Worm (Caenorhabditis elegans) whole organism, L3 larva: ENCODE results near the gene T14G8.2.
A peak's percentile ranks its signal among the peaks of the same experiment; 100 is the strongest.

Experiments used
- R02D3.7 ChIP-seq: fragments of 150-350 bp; optimal IDR thresholded peaks from 2 replicates; lab custom pipeline; 2014; ENCODE audit warnings: missing biosample characterization, missing genetic modification characterization
- aly-2 ChIP-seq: fragments of 150-350 bp; optimal IDR thresholded peaks from 2 replicates; lab custom pipeline; 2014; ENCODE audit warnings: missing biosample characterization, missing genetic modification characterization
- ama-1 ChIP-seq: fragments of 150-350 bp; optimal IDR thresholded peaks from 2 replicates; lab custom pipeline; 2018
- ceh-16 ChIP-seq: sonication (generic microtip); optimal IDR thresholded peaks from 2 replicates; lab custom pipeline; 2017; ENCODE audit warnings: missing biosample characterization, missing genetic modification characterization
- ceh-28 ChIP-seq: fragments of 150-350 bp; optimal IDR thresholded peaks from 2 replicates; lab custom pipeline; 2014; ENCODE audit warnings: missing biosample characterization, missing genetic modification reagents, missing genetic modification characterization
- ceh-82 ChIP-seq: fragments of 150-350 bp; optimal IDR thresholded peaks from 2 replicates; lab custom pipeline; 2014; ENCODE audit warnings: missing biosample characterization, missing genetic modification characterization
- daf-12 ChIP-seq: fragments of 150-350 bp; optimal IDR thresholded peaks from 2 replicates; lab custom pipeline; 2014; ENCODE audit warnings: missing biosample characterization, missing genetic modification reagents, missing genetic modification characterization
- egl-27 ChIP-seq: sonication (generic microtip); optimal IDR thresholded peaks from 4 replicates; lab custom pipeline; 2017; ENCODE audit warnings: missing biosample characterization, missing genetic modification reagents, missing genetic modification characterization
- egl-5 ChIP-seq: fragments of 150-350 bp; optimal IDR thresholded peaks from 2 replicates; lab custom pipeline; 2017; ENCODE audit warnings: missing biosample characterization, missing genetic modification reagents, missing genetic modification characterization, inconsistent platforms
- elt-1 ChIP-seq: fragments of 150-350 bp; optimal IDR thresholded peaks from 2 replicates; lab custom pipeline; 2014; ENCODE audit warnings: missing biosample characterization, missing genetic modification characterization
- elt-2 ChIP-seq: sonication (generic microtip); optimal IDR thresholded peaks from 2 replicates; lab custom pipeline; 2016; ENCODE audit warnings: missing genetic modification reagents, mild to moderate bottlenecking, missing genetic modification characterization, missing compliant biosample characterization
- elt-3 ChIP-seq, 3 experiments: fragments of 150-350 bp in 1 of 3; sonication (generic microtip) in 2 of 3; optimal IDR thresholded peaks; 2 replicates in 2 of 3; 4 replicates in 1 of 3; lab custom pipeline; 2014 to 2017; ENCODE audit warnings: missing biosample characterization in 3 of 3, missing genetic modification characterization in 3 of 3
- fkh-10 ChIP-seq: sonication (generic microtip); optimal IDR thresholded peaks from 2 replicates; lab custom pipeline; 2017; ENCODE audit warnings: missing biosample characterization, missing genetic modification reagents, missing genetic modification characterization
- fkh-2 ChIP-seq: fragments of 150-350 bp; optimal IDR thresholded peaks from 2 replicates; lab custom pipeline; 2014; ENCODE audit warnings: missing biosample characterization, missing genetic modification reagents, missing genetic modification characterization
- hmg-11 ChIP-seq: sonication (generic microtip); optimal IDR thresholded peaks from 2 replicates; lab custom pipeline; 2016; ENCODE audit warnings: missing genetic modification characterization, missing compliant biosample characterization
- jun-1 ChIP-seq: fragments of 150-350 bp; optimal IDR thresholded peaks from 2 replicates; lab custom pipeline; 2014; ENCODE audit warnings: missing biosample characterization, missing genetic modification reagents, missing genetic modification characterization
- lin-15B ChIP-seq: fragments of 150-350 bp; optimal IDR thresholded peaks from 2 replicates; lab custom pipeline; 2014; ENCODE audit warnings: missing biosample characterization, missing genetic modification characterization
- lin-39 ChIP-seq: fragments of 150-350 bp; optimal IDR thresholded peaks from 2 replicates; lab custom pipeline; 2018; ENCODE audit warnings: missing biosample characterization, missing genetic modification reagents, missing genetic modification characterization
- lsy-12 ChIP-seq: sonication (generic microtip); optimal IDR thresholded peaks from 2 replicates; lab custom pipeline; 2016; ENCODE audit warnings: mild to moderate bottlenecking, missing genetic modification characterization, missing compliant biosample characterization
- mdl-1 ChIP-seq: fragments of 150-350 bp; optimal IDR thresholded peaks from 2 replicates; lab custom pipeline; 2014; ENCODE audit warnings: missing biosample characterization, missing genetic modification characterization
- mml-1 ChIP-seq: fragments of 150-350 bp; sonication (generic microtip); optimal IDR thresholded peaks from 3 replicates; lab custom pipeline; 2014; ENCODE audit warnings: missing biosample characterization, missing genetic modification characterization
- nfya-1 ChIP-seq: sonication (generic microtip); optimal IDR thresholded peaks from 2 replicates; lab custom pipeline; 2017; ENCODE audit warnings: missing genetic modification characterization, mild to moderate bottlenecking, missing compliant biosample characterization, antibody characterized with exemption, moderate library complexity; ENCODE audit not compliant: insufficient read depth
- nhr-11 ChIP-seq: fragments of 150-350 bp; optimal IDR thresholded peaks from 2 replicates; lab custom pipeline; 2014; ENCODE audit warnings: missing biosample characterization, missing genetic modification characterization
- nhr-23 ChIP-seq: fragments of 150-350 bp; optimal IDR thresholded peaks from 2 replicates; lab custom pipeline; 2014; ENCODE audit warnings: missing biosample characterization, missing genetic modification reagents, missing genetic modification characterization
- nhr-237 ChIP-seq: fragments of 150-350 bp; optimal IDR thresholded peaks from 2 replicates; lab custom pipeline; 2014; ENCODE audit warnings: missing biosample characterization, missing genetic modification characterization
- nhr-25 ChIP-seq: sonication (generic microtip); optimal IDR thresholded peaks from 2 replicates; lab custom pipeline; 2017; ENCODE audit warnings: missing biosample characterization, missing genetic modification characterization
- nhr-43 ChIP-seq: sonication (generic microtip); optimal IDR thresholded peaks from 2 replicates; lab custom pipeline; 2016; ENCODE audit warnings: mild to moderate bottlenecking, missing genetic modification characterization, missing compliant biosample characterization; ENCODE audit not compliant: poor library complexity, severe bottlenecking
- nhr-76 ChIP-seq: fragments of 150-350 bp; sonication (generic microtip); optimal IDR thresholded peaks from 5 replicates; lab custom pipeline; 2014; ENCODE audit warnings: missing biosample characterization, missing genetic modification characterization
- pha-4 ChIP-seq: fragments of 150-350 bp; optimal IDR thresholded peaks from 2 replicates; lab custom pipeline; 2014; ENCODE audit warnings: missing biosample characterization, missing genetic modification reagents, missing genetic modification characterization
- pqm-1 ChIP-seq: fragments of 150-350 bp; optimal IDR thresholded peaks from 2 replicates; lab custom pipeline; 2017; ENCODE audit warnings: missing biosample characterization, missing genetic modification characterization, inconsistent platforms
- skn-1 ChIP-seq: fragments of 150-350 bp; optimal IDR thresholded peaks from 2 replicates; lab custom pipeline; 2014; ENCODE audit warnings: missing biosample characterization, missing genetic modification characterization
- snpc-4 ChIP-seq: fragments of 150-350 bp; optimal IDR thresholded peaks from 2 replicates; lab custom pipeline; 2014; ENCODE audit warnings: missing biosample characterization, missing genetic modification characterization
- tbx-2 ChIP-seq: sonication (generic microtip); optimal IDR thresholded peaks from 2 replicates; lab custom pipeline; 2016; ENCODE audit warnings: mild to moderate bottlenecking, missing genetic modification characterization, missing compliant biosample characterization
- unc-39 ChIP-seq: sonication (generic microtip); optimal IDR thresholded peaks from 4 replicates; lab custom pipeline; 2017; ENCODE audit warnings: missing biosample characterization, missing genetic modification characterization
- unc-62 ChIP-seq: fragments of 150-350 bp; sonication (generic microtip); optimal IDR thresholded peaks from 4 replicates; lab custom pipeline; 2014; ENCODE audit warnings: missing biosample characterization, missing genetic modification reagents, missing genetic modification characterization
- zag-1 ChIP-seq: fragments of 150-350 bp; optimal IDR thresholded peaks from 2 replicates; lab custom pipeline; 2014; ENCODE audit warnings: missing biosample characterization, missing genetic modification characterization
- ztf-4 ChIP-seq: fragments of 150-350 bp; optimal IDR thresholded peaks from 2 replicates; lab custom pipeline; 2014; ENCODE audit warnings: missing biosample characterization, missing genetic modification characterization

T14G8.2 gene

ce11 chrX:12876795-12877530 is 19.2 kb downstream of the T14G8.2 start, which contains the start of gene bcat-1 (continued):
- TF ChIP-seq hmg-11, result peak; percentile 84
- TF ChIP-seq mdl-1, result peak; percentile 84
- TF ChIP-seq egl-27 (tag; lab: Kevin White, UChicago), result no peak
- TF ChIP-seq nhr-43, result peak; percentile 3
- no peak for TF ChIP-seq ceh-16 (tag; lab: Kevin White, UChicago)
- no peak for TF ChIP-seq nhr-76
- TF ChIP-seq skn-1 (tag; lab: Kevin White, UChicago), result no peak
- peak; percentile 20 for TF ChIP-seq tbx-2 (tag; lab: Kevin White, UChicago)
- no peak for TF ChIP-seq elt-1
- no peak for TF ChIP-seq elt-3 (tag; optimal IDR thresholded peaks at IDR 0.05; lab: Kevin White, UChicago)

ce11 chrX:12877930-12878329 is 20.1 kb downstream of the T14G8.2 start:
- peak; percentile 26 for TF ChIP-seq elt-2
- peak; percentile 39 for TF ChIP-seq nhr-23 (tag; lab: Kevin White, UChicago)
- TF ChIP-seq unc-39, result no peak
- TF ChIP-seq lin-15B (tag; lab: Kevin White, UChicago), result no peak
- TF ChIP-seq nhr-237 (tag; lab: Kevin White, UChicago), result no peak
- TF ChIP-seq pqm-1, result peak; percentile 30
- peak; percentile 18 for TF ChIP-seq egl-27 (tag; lab: Kevin White, UChicago)
- TF ChIP-seq nfya-1 (tag; lab: Kevin White, UChicago), result no peak
- TF ChIP-seq fkh-2, result no peak
- TF ChIP-seq zag-1 (tag; lab: Kevin White, UChicago), result no peak
- peak; percentile 13 for TF ChIP-seq nhr-11 (tag; lab: Kevin White, UChicago)
- no peak for TF ChIP-seq pha-4 (tag; lab: Kevin White, UChicago)
- no peak for TF ChIP-seq skn-1 (tag; lab: Kevin White, UChicago)
- no peak for TF ChIP-seq nhr-76

DNA sequence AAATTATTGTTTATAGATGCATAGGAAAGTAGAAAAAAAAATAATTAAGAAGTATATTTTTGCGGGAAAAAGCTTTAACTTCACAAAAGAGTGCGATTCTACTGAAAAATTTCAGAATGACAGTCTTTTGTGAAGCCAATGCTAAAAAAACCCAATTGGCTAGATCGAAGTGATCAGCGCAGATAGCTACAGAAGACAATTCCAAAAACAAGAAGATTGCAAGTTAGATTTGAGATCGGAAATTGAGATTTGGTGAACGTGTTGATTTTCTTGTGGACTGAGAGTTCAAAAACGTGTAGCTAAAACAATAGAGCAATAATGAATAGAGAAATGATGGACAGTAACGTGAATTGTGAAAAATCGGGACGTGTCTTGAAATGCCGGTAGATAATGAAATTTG is 23.4 kb downstream of the T14G8.2 start:
- TF ChIP-seq elt-1 (peak; percentile 94), tbx-2 (tag; lab: Kevin White, UChicago) (no peak)
- TF ChIP-seq, all 47 proteins: peak for 1

- TF ChIP-seq elt-1 (no peak), nhr-76 (no peak), R02D3.7 (tag; lab: Kevin White, UChicago) (no peak), daf-12 (tag; lab: Kevin White, UChicago) (no peak), tbx-2 (tag; lab: Kevin White, UChicago) (no peak), aly-2 (no peak), ceh-28 (no peak), skn-1 (tag; lab: Kevin White, UChicago) (no peak)
Measured at ce11 chrX:12884873-12885272, 27.1 kb downstream of the T14G8.2 start, which contains the start of gene gpc-1. TSS of gene gpc-1 (minus strand) at chrX:12884989.

- TF ChIP-seq lin-15B (tag; lab: Kevin White, UChicago) (peak; percentile 24), mml-1 (tag; lab: Kevin White, UChicago) (no peak), ceh-82 (peak; percentile 60), zag-1 (tag; lab: Kevin White, UChicago) (peak; percentile 44), jun-1 (peak; percentile 0), nhr-25 (tag; lab: Kevin White, UChicago) (no peak), hmg-11 (peak; percentile 70), nhr-23 (tag; lab: Kevin White, UChicago) (peak; percentile 35), tbx-2 (tag; lab: Kevin White, UChicago) (peak; percentile 63), lin-39 (tag; lab: Kevin White, UChicago) (peak; percentile 51), ama-1 (lab: Kevin White, UChicago) (no peak), elt-2 (peak; percentile 38), elt-3 (tag; optimal IDR thresholded peaks at IDR 0.05; lab: Kevin White, UChicago) (no peak), pha-4 (tag; lab: Kevin White, UChicago) (peak; percentile 57), ceh-28 (peak; percentile 35), egl-5 (peak; percentile 66), nhr-237 (tag; lab: Kevin White, UChicago) (no peak), fkh-10 (no peak), nhr-11 (tag; lab: Kevin White, UChicago) (peak; percentile 0), unc-62 (GFP tag; lab: Kevin White, UChicago) (peak; percentile 26), lsy-12 (tag; lab: Kevin White, UChicago) (peak; percentile 72), ztf-4 (tag; lab: Kevin White, UChicago) (peak; percentile 8), snpc-4 (tag; lab: Kevin White, UChicago) (peak; percentile 28), nfya-1 (tag; lab: Kevin White, UChicago) (peak; percentile 46), R02D3.7 (tag; lab: Kevin White, UChicago) (peak; percentile 37), nhr-43 (peak; percentile 77)
Measured at ce11 chrX:12889837-12890449, 32.1 kb downstream of the T14G8.2 start.
